Worm (Caenorhabditis elegans) whole organism, late embryonic: ENCODE results near the gene nhr-3.

Experiments
- ceh-9 ChIP-seq: sonication (generic microtip); optimal IDR thresholded peaks from 2 replicates; lab custom pipeline; 2016; ENCODE audit warnings: mild to moderate bottlenecking, missing genetic modification characterization, inconsistent platforms, missing compliant biosample characterization
- elt-2 ChIP-seq: sonication (generic microtip); optimal IDR thresholded peaks from 2 replicates; lab custom pipeline; 2016; ENCODE audit warnings: missing genetic modification reagents, missing genetic modification characterization, missing compliant biosample characterization
- hlh-8 ChIP-seq: sonication (generic microtip); optimal IDR thresholded peaks from 2 replicates; lab custom pipeline; 2016; ENCODE audit warnings: missing genotype, missing genetic modification characterization, missing compliant biosample characterization

DNA sequence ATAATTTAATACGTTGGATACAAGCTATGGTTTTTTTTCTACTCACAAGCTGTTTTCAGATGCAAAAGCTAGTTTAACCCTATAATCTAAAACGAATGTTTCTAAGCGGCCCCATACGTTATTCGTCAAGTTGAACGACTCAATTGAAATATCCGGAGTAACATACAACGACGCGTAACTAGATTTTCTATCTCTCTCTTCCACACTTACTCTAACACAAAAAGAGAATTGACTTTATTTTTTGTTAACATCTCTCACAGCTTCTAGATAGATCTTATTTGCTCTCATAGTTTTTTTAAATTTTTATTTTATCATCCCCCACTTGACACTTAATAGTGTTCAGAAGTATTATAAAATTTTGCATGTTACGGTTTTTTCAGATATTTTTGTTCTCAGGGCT is 34.9 kb downstream of the nhr-3 start:
- TF ChIP-seq elt-2 (tag; lab: Kevin White, UChicago), result no peak
- TF ChIP-seq ceh-9 (tag; lab: Kevin White, UChicago), result no peak
- TF ChIP-seq hlh-8, result no peak
